Fruit fly (Drosophila melanogaster): ENCODE results near the gene CG32485.

dm6 chr3L:3026421-3026820, 23.7 kb upstream of the CG32485 start, which contains the start of gene aly:
- TF ChIP-seq fru (GFP tag; optimal IDR thresholded peaks at IDR 0.05) (no peak), Dfd (GFP tag; optimal IDR thresholded peaks at IDR 0.05) (no peak), h (GFP tag; optimal IDR thresholded peaks at IDR 0.05) (no peak), pan (optimal IDR thresholded peaks at IDR 0.05) (no peak), Sp1 (GFP tag; optimal IDR thresholded peaks at IDR 0.05) (no peak), Myc (optimal IDR thresholded peaks at IDR 0.05) (no peak), OdsH (GFP tag; optimal IDR thresholded peaks at IDR 0.05) (no peak), foxo (GFP tag; optimal IDR thresholded peaks at IDR 0.05) (no peak), Hr78 (GFP tag; optimal IDR thresholded peaks at IDR 0.05) (no peak), Jra (GFP tag; optimal IDR thresholded peaks at IDR 0.05) (no peak)
